Fruit fly (Drosophila melanogaster): ENCODE results near the gene pns.
A peak's percentile ranks its signal among the peaks of the same experiment; 100 is the strongest.

pns gene

DNA sequence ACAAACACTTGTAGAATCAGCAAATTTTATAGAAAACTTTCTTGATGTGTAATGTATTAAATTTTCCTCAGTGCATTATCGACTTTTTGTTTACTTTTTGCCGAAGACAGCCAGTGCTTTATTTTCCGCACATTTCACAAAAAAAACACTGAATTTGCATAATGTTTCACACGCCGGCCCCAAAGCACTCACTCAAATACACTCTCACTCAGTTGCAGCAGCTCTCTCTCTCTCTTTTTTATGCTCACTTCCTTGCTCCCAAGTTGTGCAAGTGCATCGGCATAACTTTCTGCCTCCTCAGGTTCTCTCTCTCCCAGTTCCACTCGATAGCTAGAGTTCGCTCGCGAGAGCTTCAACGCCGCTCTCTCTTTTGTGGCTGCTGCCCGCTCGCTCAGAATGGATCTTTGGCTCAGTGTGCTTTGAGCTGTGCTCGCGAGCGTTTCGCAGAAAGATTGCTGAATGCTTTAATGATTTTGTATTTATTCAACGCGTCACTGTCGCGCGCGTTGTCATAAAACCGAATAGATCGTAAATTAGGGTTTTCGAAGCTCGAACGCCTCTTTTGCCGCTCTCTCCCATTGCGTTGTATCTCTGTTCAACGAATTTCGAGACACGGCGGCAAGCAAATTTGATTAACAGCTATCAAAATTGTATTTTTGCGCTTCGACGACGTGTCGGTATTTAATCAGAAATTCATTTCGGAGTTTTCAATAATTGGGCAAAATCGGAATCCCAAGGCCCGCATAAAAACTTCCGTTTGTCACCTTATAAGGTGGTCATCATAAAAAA lies 49.5 kb downstream of the pns start:
- peak; percentile 42 for TF ChIP-seq brk (GFP tag; optimal IDR thresholded peaks at IDR 0.05)
- TF ChIP-seq woc (GFP tag; optimal IDR thresholded peaks at IDR 0.05): no peak
- TF ChIP-seq Jra (GFP tag; optimal IDR thresholded peaks at IDR 0.05): peak; percentile 76
- no peak for TF ChIP-seq dsf (GFP tag; optimal IDR thresholded peaks at IDR 0.05; ENCODE audit: borderline replicate concordance)
- no peak for TF ChIP-seq HLH106 (tag; optimal IDR thresholded peaks at IDR 0.05)
- TF ChIP-seq h (GFP tag; optimal IDR thresholded peaks at IDR 0.05): peak; percentile 90
- TF ChIP-seq Vsx2 (GFP tag; optimal IDR thresholded peaks at IDR 0.05; ENCODE audit: partially characterized antibody): peak; percentile 95
- TF ChIP-seq rgr (GFP tag; optimal IDR thresholded peaks at IDR 0.05): peak; percentile 44
- peak in 1 of 2 experiments; percentile 48 for TF ChIP-seq foxo (GFP tag; optimal IDR thresholded peaks at IDR 0.05)
- TF ChIP-seq Abd-B (GFP tag; optimal IDR thresholded peaks at IDR 0.05): no peak
- peak; percentile 99 for TF ChIP-seq Dif (GFP tag; optimal IDR thresholded peaks at IDR 0.05; ENCODE audit: partially characterized antibody)
- TF ChIP-seq sv (GFP tag; optimal IDR thresholded peaks at IDR 0.05): no peak
- no peak for TF ChIP-seq tai (GFP tag; optimal IDR thresholded peaks at IDR 0.05)
- TF ChIP-seq GATAd (GFP tag; optimal IDR thresholded peaks at IDR 0.05): no peak
- no peak for TF ChIP-seq Myc (optimal IDR thresholded peaks at IDR 0.05)
- TF ChIP-seq Hr78 (GFP tag; optimal IDR thresholded peaks at IDR 0.05): no peak
- peak; percentile 96 to 98 for TF ChIP-seq dl (GFP tag; optimal IDR thresholded peaks at IDR 0.05; ENCODE audit: insufficient read depth in 1 of 2, partially characterized antibody in 2 of 2)
- no peak for TF ChIP-seq Mio (GFP tag; optimal IDR thresholded peaks at IDR 0.05)
- peak; percentile 37 for TF ChIP-seq Sp1 (GFP tag; optimal IDR thresholded peaks at IDR 0.05)
- no peak for TF ChIP-seq N (GFP tag; optimal IDR thresholded peaks at IDR 0.05)
- no peak for TF ChIP-seq lola (GFP tag; optimal IDR thresholded peaks at IDR 0.05)
- TF ChIP-seq CG9705 (GFP tag; optimal IDR thresholded peaks at IDR 0.05): no peak
- peak; percentile 48 for TF ChIP-seq fru (GFP tag; optimal IDR thresholded peaks at IDR 0.05)
- peak; percentile 64 for TF ChIP-seq Rel (GFP tag; optimal IDR thresholded peaks at IDR 0.05)
- peak; percentile 10 for TF ChIP-seq Rel (tag; optimal IDR thresholded peaks at IDR 0.05)
- TF ChIP-seq Hr83 (GFP tag; optimal IDR thresholded peaks at IDR 0.05; ENCODE audit: poor library complexity, severe bottlenecking): peak; percentile 82
- no peak for TF ChIP-seq jim (GFP tag; optimal IDR thresholded peaks at IDR 0.05)
- TF ChIP-seq dmrt93B (GFP tag; optimal IDR thresholded peaks at IDR 0.05): no peak
- no peak for TF ChIP-seq pan (optimal IDR thresholded peaks at IDR 0.05)
- TF ChIP-seq Hnf4 (GFP tag; optimal IDR thresholded peaks at IDR 0.05): peak; percentile 35
- TF ChIP-seq OdsH (GFP tag; optimal IDR thresholded peaks at IDR 0.05): no peak
- peak; percentile 49 for TF ChIP-seq br (GFP tag; optimal IDR thresholded peaks at IDR 0.05)
- TF ChIP-seq psq (GFP tag; optimal IDR thresholded peaks at IDR 0.05): peak; percentile 41
- TF ChIP-seq sage (GFP tag; optimal IDR thresholded peaks at IDR 0.05): peak; percentile 74
- peak; percentile 45 for TF ChIP-seq CG32264 (GFP tag; optimal IDR thresholded peaks at IDR 0.05)
- TF ChIP-seq ey (GFP tag; optimal IDR thresholded peaks at IDR 0.05): no peak
- TF ChIP-seq usp (GFP tag; optimal IDR thresholded peaks at IDR 0.05): no peak
- TF ChIP-seq CrebA (GFP tag; optimal IDR thresholded peaks at IDR 0.05; ENCODE audit: borderline replicate concordance): peak; percentile 86
- no peak for TF ChIP-seq Dfd (GFP tag; optimal IDR thresholded peaks at IDR 0.05)

- TF ChIP-seq HLH106 (tag; optimal IDR thresholded peaks at IDR 0.05) (peak; percentile 69), foxo (GFP tag; optimal IDR thresholded peaks at IDR 0.05) (peak in 1 of 2 experiments; percentile 80), Dif (GFP tag; optimal IDR thresholded peaks at IDR 0.05; ENCODE audit: partially characterized antibody) (no peak), CG32264 (GFP tag; optimal IDR thresholded peaks at IDR 0.05) (no peak), rgr (GFP tag; optimal IDR thresholded peaks at IDR 0.05) (peak; percentile 69), N (GFP tag; optimal IDR thresholded peaks at IDR 0.05) (no peak), sage (GFP tag; optimal IDR thresholded peaks at IDR 0.05) (no peak), ey (GFP tag; optimal IDR thresholded peaks at IDR 0.05) (peak; percentile 70), h (GFP tag; optimal IDR thresholded peaks at IDR 0.05) (peak; percentile 75), OdsH (GFP tag; optimal IDR thresholded peaks at IDR 0.05) (peak; percentile 65), woc (GFP tag; optimal IDR thresholded peaks at IDR 0.05) (peak; percentile 14), sv (GFP tag; optimal IDR thresholded peaks at IDR 0.05) (peak; percentile 74), CG9705 (GFP tag; optimal IDR thresholded peaks at IDR 0.05) (peak; percentile 45), Jra (GFP tag; optimal IDR thresholded peaks at IDR 0.05) (no peak), dmrt93B (GFP tag; optimal IDR thresholded peaks at IDR 0.05) (peak; percentile 46), Rel (GFP tag; optimal IDR thresholded peaks at IDR 0.05) (no peak), Rel (tag; optimal IDR thresholded peaks at IDR 0.05) (no peak), tai (GFP tag; optimal IDR thresholded peaks at IDR 0.05) (no peak), lola (GFP tag; optimal IDR thresholded peaks at IDR 0.05) (no peak), Dfd (GFP tag; optimal IDR thresholded peaks at IDR 0.05) (no peak), fru (GFP tag; optimal IDR thresholded peaks at IDR 0.05) (peak; percentile 67), br (GFP tag; optimal IDR thresholded peaks at IDR 0.05) (peak; percentile 66), psq (GFP tag; optimal IDR thresholded peaks at IDR 0.05) (peak; percentile 43), Sp1 (GFP tag; optimal IDR thresholded peaks at IDR 0.05) (peak; percentile 60), Hnf4 (GFP tag; optimal IDR thresholded peaks at IDR 0.05) (peak; percentile 59)
Measured at dm6 chr3L:1587140-1587849, 50.4 kb downstream of the pns start.

Measured in whole organism, wandering third instar larva.